Worm (Caenorhabditis elegans): ENCODE measurements around the gene akap-1.

The akap-1 gene

ce11 chrIII:6355359-6355758, 2.2 kb downstream of the akap-1 start:
- peak; percentile 8 for TF ChIP-seq nhr-129 (tag; optimal IDR thresholded peaks at IDR 0.05)
- no peak for TF ChIP-seq mdl-1 (tag; optimal IDR thresholded peaks at IDR 0.05)
- peak; percentile 65 for TF ChIP-seq unc-55 (GFP tag; optimal IDR thresholded peaks at IDR 0.05)

ce11 chrIII:6356007-6356406, 2.8 kb downstream of the akap-1 start:
- TF ChIP-seq nhr-129 (tag; optimal IDR thresholded peaks at IDR 0.05): peak; percentile 19
- no peak for TF ChIP-seq nhr-12 (tag; optimal IDR thresholded peaks at IDR 0.05)
- TF ChIP-seq gmeb-1 (tag; optimal IDR thresholded peaks at IDR 0.05): no peak

ce11 chrIII:6356764-6357163, 3.6 kb downstream of the akap-1 start:
- TF ChIP-seq fos-1 (tag; optimal IDR thresholded peaks at IDR 0.05): no peak
- no peak for TF ChIP-seq nhr-12 (tag; optimal IDR thresholded peaks at IDR 0.05)
- no peak for TF ChIP-seq skn-1 (tag; optimal IDR thresholded peaks at IDR 0.05)
- no peak for TF ChIP-seq nhr-10 (tag; optimal IDR thresholded peaks at IDR 0.05)
- TF ChIP-seq ztf-4 (tag; optimal IDR thresholded peaks at IDR 0.05): no peak
- TF ChIP-seq mab-5 (tag; optimal IDR thresholded peaks at IDR 0.05): no peak
- TF ChIP-seq C34F6.9 (tag; optimal IDR thresholded peaks at IDR 0.05): no peak
- TF ChIP-seq nhr-77 (tag; optimal IDR thresholded peaks at IDR 0.05): no peak
- no peak for TF ChIP-seq lsy-2 (tag; optimal IDR thresholded peaks at IDR 0.05)
- TF ChIP-seq ceh-16 (tag; optimal IDR thresholded peaks at IDR 0.05): no peak
- no peak for TF ChIP-seq peb-1 (tag; optimal IDR thresholded peaks at IDR 0.05)
- no peak for TF ChIP-seq R02D3.7 (tag; optimal IDR thresholded peaks at IDR 0.05)

DNA sequence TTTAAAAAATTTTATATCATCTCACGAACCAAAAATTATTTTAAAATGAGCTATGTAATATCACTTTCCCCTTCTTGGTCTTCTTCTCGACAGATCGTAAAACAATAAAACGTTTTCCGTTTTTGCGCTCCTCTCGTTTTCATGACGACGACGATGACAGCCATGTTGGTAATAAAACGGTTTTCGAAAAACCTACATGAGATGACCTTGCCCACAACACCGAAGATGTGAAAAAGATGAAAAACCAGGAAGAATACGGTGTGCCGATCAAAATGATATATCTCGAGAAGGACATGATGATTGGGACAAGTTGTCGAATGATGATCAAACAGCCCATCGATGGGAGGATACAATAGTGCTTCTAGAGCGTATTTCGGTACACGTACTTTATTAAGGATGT, 5.5 kb downstream of the akap-1 start:
- TF ChIP-seq ceh-16 (tag; optimal IDR thresholded peaks at IDR 0.05) (peak; percentile 77), unc-39 (tag; optimal IDR thresholded peaks at IDR 0.05) (no peak), nhr-12 (tag; optimal IDR thresholded peaks at IDR 0.05) (no peak), nhr-6 (tag; optimal IDR thresholded peaks at IDR 0.05) (peak; percentile 4), sma-9 (GFP tag; optimal IDR thresholded peaks at IDR 0.05) (peak; percentile 48), sma-9 (tag; optimal IDR thresholded peaks at IDR 0.05) (no peak), sma-3 (GFP tag; optimal IDR thresholded peaks at IDR 0.05) (no peak), nhr-25 (tag; optimal IDR thresholded peaks at IDR 0.05) (peak; percentile 15), nhr-10 (tag; optimal IDR thresholded peaks at IDR 0.05) (no peak), ama-1 (optimal IDR thresholded peaks at IDR 0.05) (no peak)

- TF ChIP-seq ztf-11 (tag; optimal IDR thresholded peaks at IDR 0.05) (no peak), sma-3 (GFP tag; optimal IDR thresholded peaks at IDR 0.05) (peak; percentile 2), lin-13 (GFP tag; optimal IDR thresholded peaks at IDR 0.05) (no peak), zag-1 (tag; optimal IDR thresholded peaks at IDR 0.05) (no peak), lsy-2 (tag; optimal IDR thresholded peaks at IDR 0.05) (peak in 1 of 2 experiments; percentile 22), blmp-1 (tag; optimal IDR thresholded peaks at IDR 0.05; ENCODE audit: insufficient read depth) (peak; percentile 86), F13H6.1 (tag; optimal IDR thresholded peaks at IDR 0.05) (no peak), ama-1 (optimal IDR thresholded peaks at IDR 0.05) (peak; percentile 14), mdl-1 (tag; optimal IDR thresholded peaks at IDR 0.05) (no peak), ceh-16 (tag; optimal IDR thresholded peaks at IDR 0.05) (no peak), egl-27 (tag; optimal IDR thresholded peaks at IDR 0.05) (peak; percentile 27), nhr-11 (tag; optimal IDR thresholded peaks at IDR 0.05) (no peak), fos-1 (tag; optimal IDR thresholded peaks at IDR 0.05) (peak; percentile 43), Y55F3AM.14 (GFP tag; optimal IDR thresholded peaks at IDR 0.05) (no peak), nhr-129 (tag; optimal IDR thresholded peaks at IDR 0.05) (peak; percentile 76), sma-9 (GFP tag; optimal IDR thresholded peaks at IDR 0.05) (peak; percentile 33), sma-9 (tag; optimal IDR thresholded peaks at IDR 0.05) (no peak), R02D3.7 (tag; optimal IDR thresholded peaks at IDR 0.05) (no peak), elt-1 (tag; optimal IDR thresholded peaks at IDR 0.05) (no peak), lin-11 (tag; optimal IDR thresholded peaks at IDR 0.05) (no peak), nhr-21 (tag; optimal IDR thresholded peaks at IDR 0.05) (peak; percentile 19), nhr-12 (tag; optimal IDR thresholded peaks at IDR 0.05) (no peak), ceh-82 (tag; optimal IDR thresholded peaks at IDR 0.05) (no peak), ZK546.5 (tag; optimal IDR thresholded peaks at IDR 0.05) (no peak), snpc-4 (tag; optimal IDR thresholded peaks at IDR 0.05) (no peak), ztf-1 (GFP tag; conservative IDR thresholded peaks at IDR 0.05) (no peak)
Measured at ce11 chrIII:6359171-6359854, 6.1 kb downstream of the akap-1 start.
